Worm (Caenorhabditis elegans) whole organism, L2 larva: ENCODE results near the gene pudl-1.
A peak's percentile ranks its signal among the peaks of the same experiment; 100 is the strongest.
"Not testable (repeated sequence)": the region's sequence is repeated elsewhere in the genome, so short reads cannot be mapped to it uniquely, and the experiment has no call there.

Source experiments
- C34F6.9 ChIP-seq: fragments of 150-350 bp; optimal IDR thresholded peaks from 2 replicates; lab custom pipeline; 2014; ENCODE audit warnings: missing biosample characterization, missing genetic modification characterization
- F13H6.1 ChIP-seq: sonication (generic microtip); optimal IDR thresholded peaks from 2 replicates; lab custom pipeline; 2016; ENCODE audit warnings: missing genetic modification characterization, missing compliant biosample characterization
- R02D3.7 ChIP-seq: fragments of 150-350 bp; optimal IDR thresholded peaks from 2 replicates; lab custom pipeline; 2014; ENCODE audit warnings: missing biosample characterization, missing genetic modification characterization
- aly-2 ChIP-seq: fragments of 150-350 bp; optimal IDR thresholded peaks from 2 replicates; lab custom pipeline; 2014; ENCODE audit warnings: missing biosample characterization, missing genetic modification characterization
- ama-1 ChIP-seq: fragments of 150-350 bp; optimal IDR thresholded peaks from 2 replicates; lab custom pipeline; 2018; ENCODE audit warnings: inconsistent platforms
- blmp-1 ChIP-seq: sonication (generic microtip); optimal IDR thresholded peaks from 2 replicates; lab custom pipeline; 2017; ENCODE audit warnings: missing genetic modification characterization, mild to moderate bottlenecking, missing compliant biosample characterization, antibody characterized with exemption, moderate library complexity; ENCODE audit not compliant: insufficient read depth
- ceh-82 ChIP-seq: fragments of 150-350 bp; optimal IDR thresholded peaks from 2 replicates; lab custom pipeline; 2014; ENCODE audit warnings: missing biosample characterization, missing genetic modification characterization
- crh-2 ChIP-seq: sonication (generic microtip); optimal IDR thresholded peaks from 2 replicates; lab custom pipeline; 2017; ENCODE audit warnings: missing biosample characterization, missing genetic modification characterization
- dmd-4 ChIP-seq: sonication (generic microtip); optimal IDR thresholded peaks from 2 replicates; lab custom pipeline; 2017; ENCODE audit warnings: missing biosample characterization, missing genetic modification characterization
- egl-27 ChIP-seq: sonication (generic microtip); optimal IDR thresholded peaks from 3 replicates; lab custom pipeline; 2017; ENCODE audit warnings: missing biosample characterization, missing genetic modification reagents, missing genetic modification characterization
- elt-3 ChIP-seq: sonication (generic microtip); optimal IDR thresholded peaks from 2 replicates; lab custom pipeline; 2017; ENCODE audit warnings: missing biosample characterization, missing genetic modification characterization
- fos-1 ChIP-seq: fragments of 150-350 bp; optimal IDR thresholded peaks from 2 replicates; lab custom pipeline; 2014; ENCODE audit warnings: missing biosample characterization, missing genetic modification characterization
- gmeb-1 ChIP-seq: fragments of 150-350 bp; optimal IDR thresholded peaks from 2 replicates; lab custom pipeline; 2014; ENCODE audit warnings: missing biosample characterization, missing genetic modification characterization
- lin-39 ChIP-seq: fragments of 150-350 bp; optimal IDR thresholded peaks from 2 replicates; lab custom pipeline; 2014; ENCODE audit warnings: missing biosample characterization, missing genetic modification reagents, missing genetic modification characterization
- mbf-1 ChIP-seq: sonication (generic microtip); optimal IDR thresholded peaks from 2 replicates; lab custom pipeline; 2017; ENCODE audit warnings: missing biosample characterization, missing genetic modification characterization
- mdl-1 ChIP-seq, 2 experiments: fragments of 150-350 bp in 1 of 2; sonication (generic microtip) in 1 of 2; optimal IDR thresholded peaks; 2 replicates each; lab custom pipeline; 2017; ENCODE audit warnings: missing biosample characterization in 2 of 2, missing genetic modification characterization in 2 of 2
- nhr-10 ChIP-seq: sonication (generic microtip); optimal IDR thresholded peaks from 2 replicates; lab custom pipeline; 2017; ENCODE audit warnings: missing biosample characterization, missing genetic modification characterization
- nhr-11 ChIP-seq: fragments of 150-350 bp; optimal IDR thresholded peaks from 2 replicates; lab custom pipeline; 2014; ENCODE audit warnings: missing biosample characterization, missing genetic modification characterization
- nhr-12 ChIP-seq: fragments of 150-350 bp; optimal IDR thresholded peaks from 2 replicates; lab custom pipeline; 2014; ENCODE audit warnings: missing biosample characterization, missing genetic modification characterization
- nhr-129 ChIP-seq: fragments of 150-350 bp; optimal IDR thresholded peaks from 2 replicates; lab custom pipeline; 2014; ENCODE audit warnings: missing biosample characterization, missing genetic modification characterization
- nhr-21 ChIP-seq: fragments of 150-350 bp; optimal IDR thresholded peaks from 2 replicates; lab custom pipeline; 2014; ENCODE audit warnings: missing biosample characterization, missing genetic modification characterization
- nhr-23 ChIP-seq: fragments of 150-350 bp; optimal IDR thresholded peaks from 2 replicates; lab custom pipeline; 2014; ENCODE audit warnings: missing biosample characterization, missing genetic modification reagents, missing genetic modification characterization
- nhr-237 ChIP-seq: fragments of 150-350 bp; optimal IDR thresholded peaks from 2 replicates; lab custom pipeline; 2014; ENCODE audit warnings: missing biosample characterization, missing genetic modification characterization
- nhr-25 ChIP-seq: fragments of 150-350 bp; sonication (generic microtip); optimal IDR thresholded peaks from 3 replicates; lab custom pipeline; 2014; ENCODE audit warnings: missing biosample characterization, missing genetic modification characterization
- nhr-6 ChIP-seq: fragments of 150-350 bp; optimal IDR thresholded peaks from 2 replicates; lab custom pipeline; 2014; ENCODE audit warnings: missing biosample characterization, missing genetic modification characterization
- nhr-77 ChIP-seq: fragments of 150-350 bp; optimal IDR thresholded peaks from 2 replicates; lab custom pipeline; 2014; ENCODE audit warnings: missing biosample characterization, missing genetic modification characterization
- sem-4 ChIP-seq: fragments of 150-350 bp; optimal IDR thresholded peaks from 2 replicates; lab custom pipeline; 2014; ENCODE audit warnings: missing biosample characterization, missing genetic modification reagents, missing genetic modification characterization
- sma-3 ChIP-seq: sonication (generic microtip); optimal IDR thresholded peaks from 2 replicates; lab custom pipeline; 2016; ENCODE audit warnings: missing genetic modification reagents, missing genetic modification characterization, missing compliant biosample characterization
- sma-9 ChIP-seq, 2 experiments: fragments of 150-350 bp in 1 of 2; sonication (generic microtip) in 1 of 2; optimal IDR thresholded peaks; 2 replicates each; lab custom pipeline; 2014 to 2016; ENCODE audit warnings: missing genetic modification characterization in 2 of 2, mild to moderate bottlenecking in 1 of 2, missing biosample characterization in 1 of 2, missing compliant biosample characterization in 1 of 2, missing genetic modification reagents in 1 of 2, moderate library complexity in 1 of 2
- snpc-4 ChIP-seq: fragments of 150-350 bp; optimal IDR thresholded peaks from 2 replicates; lab custom pipeline; 2014; ENCODE audit warnings: missing biosample characterization, missing genetic modification characterization
- unc-39 ChIP-seq: fragments of 150-350 bp; optimal IDR thresholded peaks from 2 replicates; lab custom pipeline; 2014; ENCODE audit warnings: missing biosample characterization, missing genetic modification characterization
- unc-62 ChIP-seq: fragments of 150-350 bp; optimal IDR thresholded peaks from 2 replicates; lab custom pipeline; 2014; ENCODE audit warnings: missing biosample characterization, missing genetic modification reagents, missing genetic modification characterization
- ztf-11 ChIP-seq: sonication (generic microtip); optimal IDR thresholded peaks from 2 replicates; lab custom pipeline; 2017; ENCODE audit warnings: missing biosample characterization, missing genetic modification characterization
- ztf-4 ChIP-seq: fragments of 150-350 bp; optimal IDR thresholded peaks from 2 replicates; lab custom pipeline; 2014; ENCODE audit warnings: missing biosample characterization, missing genetic modification characterization

Gene pudl-1

DNA sequence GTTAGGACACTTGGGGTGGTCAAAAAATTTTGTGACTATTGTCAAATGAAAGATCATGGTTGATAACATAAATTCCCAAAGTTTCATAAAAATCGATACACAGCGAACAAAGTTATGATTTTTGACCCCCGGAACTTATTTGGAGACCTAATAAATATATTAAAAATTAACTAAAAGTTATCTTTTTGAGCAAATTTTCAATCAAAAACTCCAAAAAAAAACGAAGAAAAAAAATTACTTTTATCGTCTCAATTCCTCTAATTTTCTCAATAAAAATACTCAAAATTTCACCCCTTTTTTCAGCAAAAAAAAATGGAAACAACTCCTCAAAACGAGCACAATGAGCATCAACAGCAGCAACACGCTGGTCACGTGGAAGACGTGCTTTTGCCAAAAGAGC is 44.3 kb upstream of the pudl-1 start, which contains the start of gene atln-1:
Gene atln-1 (plus strand): TSS at position 301 of the 400 bp plus-strand sequence.
- not testable (repeated sequence) for TF ChIP-seq F13H6.1, nhr-11, unc-39 (tag; lab: Kevin White, UChicago)

DNA sequence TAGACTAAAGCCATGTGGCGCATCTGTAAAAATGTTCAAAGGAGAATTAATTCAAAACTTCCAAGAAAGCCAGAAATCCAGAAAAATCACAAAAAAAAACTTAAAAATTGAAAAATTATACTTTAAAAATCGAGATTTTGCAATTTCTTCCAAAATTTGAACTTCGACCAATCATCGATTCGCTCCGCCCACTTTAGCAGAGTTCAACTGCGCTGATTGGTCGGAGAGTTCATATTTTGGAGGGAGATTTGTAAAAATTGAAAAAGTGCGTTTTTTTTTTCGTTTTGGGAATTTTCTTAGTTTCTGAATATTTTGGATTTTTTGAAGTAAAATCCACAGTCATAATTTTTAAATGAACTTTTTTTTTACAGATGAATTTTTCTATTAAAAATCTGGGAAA is 38.8 kb upstream of the pudl-1 start:
- no peak for TF ChIP-seq elt-3 (tag; lab: Kevin White, UChicago)
- no peak for TF ChIP-seq ztf-4
- no peak for TF ChIP-seq unc-62
- no peak for TF ChIP-seq lin-39 (tag; lab: Kevin White, UChicago)
- no peak for TF ChIP-seq nhr-6 (tag; lab: Kevin White, UChicago)
- TF ChIP-seq egl-27 (tag; lab: Kevin White, UChicago): no peak
- no peak for TF ChIP-seq nhr-23 (tag; lab: Kevin White, UChicago)
- no peak for TF ChIP-seq nhr-10 (tag; lab: Kevin White, UChicago)
- TF ChIP-seq fos-1: no peak
- no peak for TF ChIP-seq dmd-4 (tag; lab: Kevin White, UChicago)
- no peak for TF ChIP-seq gmeb-1 (tag; lab: Kevin White, UChicago)
- TF ChIP-seq F13H6.1 (tag; lab: Kevin White, UChicago): no peak
- no peak for TF ChIP-seq R02D3.7 (tag; lab: Kevin White, UChicago)
- TF ChIP-seq aly-2 (tag; lab: Kevin White, UChicago): no peak
- TF ChIP-seq nhr-237 (tag; lab: Kevin White, UChicago): no peak
- TF ChIP-seq sem-4 (tag; lab: Kevin White, UChicago): no peak

DNA sequence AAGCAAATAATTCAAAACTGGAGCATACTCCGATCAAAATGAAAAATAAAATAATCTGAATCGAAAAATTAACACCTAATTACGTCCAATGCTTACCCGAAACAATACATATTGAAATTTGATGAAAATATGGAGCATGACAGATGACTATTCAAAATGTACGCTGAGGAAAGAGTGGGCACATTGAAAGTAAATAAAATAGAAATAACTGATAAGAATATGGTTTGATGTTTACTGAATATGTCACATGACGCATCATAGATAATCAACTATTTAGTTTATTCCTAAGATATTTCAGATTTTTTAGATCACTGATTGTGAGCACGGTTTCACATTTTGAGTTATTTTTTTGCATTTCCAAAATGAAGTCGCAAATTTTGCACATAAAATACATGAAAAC is 34.4 kb upstream of the pudl-1 start, which contains the start of gene Y54G2A.52:
Gene Y54G2A.52 (minus strand): TSS at position 348 of the 400 bp plus-strand sequence.
- peak; percentile 7 for TF ChIP-seq gmeb-1 (tag; lab: Kevin White, UChicago)
- TF ChIP-seq ztf-11 (tag; lab: Kevin White, UChicago): no peak
- no peak for TF ChIP-seq nhr-11 (tag; lab: Kevin White, UChicago)
- TF ChIP-seq nhr-77 (tag; lab: Kevin White, UChicago): no peak
- TF ChIP-seq ceh-82 (tag; lab: Kevin White, UChicago): no peak
- TF ChIP-seq nhr-129 (tag; lab: Kevin White, UChicago): peak; percentile 11
- TF ChIP-seq fos-1: peak; percentile 79
- TF ChIP-seq crh-2 (tag; lab: Kevin White, UChicago): peak; percentile 36
- TF ChIP-seq R02D3.7 (tag; lab: Kevin White, UChicago): no peak
- no peak for TF ChIP-seq ztf-4

DNA sequence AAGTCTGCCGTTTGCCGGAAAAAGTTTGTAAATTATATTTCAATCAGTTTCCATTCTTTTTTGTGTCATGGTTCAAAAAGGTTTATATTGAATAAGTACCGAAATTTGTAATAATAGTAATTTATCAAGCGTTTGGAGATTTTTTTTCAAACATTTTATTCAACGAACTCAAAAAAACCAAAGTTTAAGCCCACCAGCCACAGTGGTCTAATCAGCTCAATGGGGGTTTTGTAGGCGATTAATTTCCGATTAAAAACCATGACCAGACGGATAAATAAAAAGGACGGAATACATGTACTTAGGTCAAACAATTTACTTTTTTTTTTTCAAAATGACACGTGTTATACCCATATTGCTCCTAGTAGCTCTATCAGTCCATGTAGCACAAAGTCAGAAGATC is 33.3 kb upstream of the pudl-1 start, which contains the start of gene Y54G2A.10:
Gene Y54G2A.10 (plus strand): TSS at position 301 of the 400 bp plus-strand sequence.
- no peak for TF ChIP-seq nhr-77 (tag; lab: Kevin White, UChicago)
- no peak for TF ChIP-seq nhr-21 (tag; lab: Kevin White, UChicago)
- no peak for TF ChIP-seq mbf-1 (tag; lab: Kevin White, UChicago)
- no peak for TF ChIP-seq nhr-12
- TF ChIP-seq nhr-23 (tag; lab: Kevin White, UChicago): no peak
- no peak for TF ChIP-seq nhr-6 (tag; lab: Kevin White, UChicago)
- no peak for TF ChIP-seq snpc-4 (tag; lab: Kevin White, UChicago)

DNA sequence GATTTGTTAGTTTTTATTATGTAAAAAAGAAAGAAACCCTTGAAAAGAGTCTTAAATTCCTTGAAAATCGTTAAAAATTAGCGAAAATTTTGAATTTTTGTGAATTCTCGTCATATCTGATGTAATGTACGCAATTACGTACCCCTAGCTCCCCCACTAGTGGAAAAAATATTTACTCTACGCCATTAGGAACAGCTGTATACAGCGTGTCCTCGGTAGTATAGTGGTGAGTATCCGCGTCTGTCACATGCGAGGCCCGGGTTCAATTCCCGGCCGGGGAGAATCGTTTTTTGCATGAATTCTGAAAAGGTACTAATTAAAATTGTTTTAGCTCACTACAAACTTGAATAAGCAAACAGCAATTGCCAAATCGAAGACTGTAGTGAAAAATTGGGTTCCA is 32.8 kb upstream of the pudl-1 start:
- TF ChIP-seq egl-27 (tag; lab: Kevin White, UChicago) (no peak), mdl-1 (tag; optimal IDR thresholded peaks at IDR 0.05; lab: Kevin White, UChicago) (no peak), lin-39 (tag; lab: Kevin White, UChicago) (no peak), nhr-129 (tag; lab: Kevin White, UChicago) (no peak), C34F6.9 (tag; lab: Kevin White, UChicago) (no peak), F13H6.1 (tag; lab: Kevin White, UChicago) (no peak), sma-9 (GFP tag; optimal IDR thresholded peaks at IDR 0.05; lab: Kevin White, UChicago) (no peak), sma-9 (tag; optimal IDR thresholded peaks at IDR 0.05; lab: Kevin White, UChicago) (no peak), nhr-6 (tag; lab: Kevin White, UChicago) (no peak), R02D3.7 (tag; lab: Kevin White, UChicago) (no peak), unc-39 (tag; lab: Kevin White, UChicago) (no peak), aly-2 (tag; lab: Kevin White, UChicago) (no peak), sem-4 (tag; lab: Kevin White, UChicago) (no peak), blmp-1 (tag; lab: Kevin White, UChicago) (no peak), ztf-11 (tag; lab: Kevin White, UChicago) (no peak), nhr-77 (tag; lab: Kevin White, UChicago) (no peak), sma-3 (GFP tag; lab: Kevin White, UChicago) (no peak), nhr-12 (no peak), nhr-25 (tag; lab: Kevin White, UChicago) (no peak), ama-1 (lab: Kevin White, UChicago) (no peak)
